Worm (Caenorhabditis elegans): ENCODE measurements around the gene T02G5.7.

The T02G5.7 gene

DNA sequence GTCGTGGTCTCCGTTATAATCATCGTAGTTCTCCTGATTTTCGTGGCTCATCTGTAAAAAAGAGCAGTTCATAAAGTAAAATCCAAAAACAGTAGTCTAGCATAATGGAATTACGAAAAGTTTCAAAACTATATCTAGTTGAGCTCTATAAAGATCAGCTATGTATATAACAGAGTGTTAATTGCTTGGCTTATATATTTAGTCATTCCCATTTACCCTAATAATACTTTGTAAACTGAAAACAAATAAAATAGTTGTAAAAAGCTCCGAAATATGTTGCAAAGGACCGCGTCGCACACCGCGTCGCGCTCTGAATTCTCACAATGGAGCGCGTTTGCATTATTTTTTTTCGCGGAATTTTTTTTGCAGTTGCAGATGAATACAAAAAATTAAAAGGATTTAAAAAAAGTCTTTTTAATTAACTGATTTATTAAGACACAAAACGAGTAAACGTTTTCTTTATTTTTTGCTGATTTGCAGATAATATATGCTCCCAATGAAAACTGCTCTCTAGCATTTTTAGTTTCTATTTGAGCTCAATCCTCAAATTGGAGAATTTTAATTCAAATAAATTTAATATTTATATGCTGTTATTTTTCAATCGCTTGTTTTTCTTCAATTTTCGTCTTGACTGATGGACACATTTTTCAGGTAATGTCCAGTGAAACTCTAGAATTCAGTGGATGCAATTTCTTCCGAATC lies 25.2 kb upstream of the T02G5.7 start, which contains the start of the genes tcer-1 and ZK1127.5 (continued):
- no peak for TF ChIP-seq pqm-1 (tag; optimal IDR thresholded peaks at IDR 0.05)
- no peak for TF ChIP-seq aly-2 (tag; optimal IDR thresholded peaks at IDR 0.05)
- no peak for TF ChIP-seq sox-4 (tag; optimal IDR thresholded peaks at IDR 0.05)
- peak; percentile 44 for TF ChIP-seq rnt-1 (tag; optimal IDR thresholded peaks at IDR 0.05)
- no peak for TF ChIP-seq lin-39 (tag; optimal IDR thresholded peaks at IDR 0.05)
- TF ChIP-seq lir-3 (tag; optimal IDR thresholded peaks at IDR 0.05; ENCODE audit: poor library complexity): no peak
- TF ChIP-seq mdl-1 (tag; optimal IDR thresholded peaks at IDR 0.05): no peak
- no peak for TF ChIP-seq hpl-2 (GFP tag; optimal IDR thresholded peaks at IDR 0.05)
- TF ChIP-seq hlh-4 (tag; optimal IDR thresholded peaks at IDR 0.05): no peak
- no peak for TF ChIP-seq ceh-90 (tag; optimal IDR thresholded peaks at IDR 0.05)
- no peak for TF ChIP-seq unc-62 (GFP tag; optimal IDR thresholded peaks at IDR 0.05)
- TF ChIP-seq ztf-11 (tag; optimal IDR thresholded peaks at IDR 0.05): no peak
- TF ChIP-seq nhr-85 (tag): peak; percentile 31
- TF ChIP-seq nhr-237 (tag; optimal IDR thresholded peaks at IDR 0.05): peak; percentile 1
- TF ChIP-seq Y116A8C.19 (tag; optimal IDR thresholded peaks at IDR 0.05; ENCODE audit: borderline replicate concordance): no peak
- no peak for TF ChIP-seq mab-9 (GFP tag; IDR thresholded peaks at IDR 0.05)
- TF ChIP-seq elt-3 (tag; optimal IDR thresholded peaks at IDR 0.05): peak in 1 of 6 experiments; percentile 38
- TF ChIP-seq nhr-20 (tag; optimal IDR thresholded peaks at IDR 0.05): peak; percentile 58
- TF ChIP-seq nhr-11 (tag; optimal IDR thresholded peaks at IDR 0.05): no peak
- peak; percentile 44 for TF ChIP-seq dsc-1 (tag; optimal IDR thresholded peaks at IDR 0.05)
- TF ChIP-seq nhr-28 (tag; optimal IDR thresholded peaks at IDR 0.05): no peak
- no peak for TF ChIP-seq unc-98 (GFP tag; IDR thresholded peaks at IDR 0.05)
- TF ChIP-seq grh-1 (GFP tag; IDR thresholded peaks at IDR 0.05): no peak
- no peak for TF ChIP-seq ceh-88 (GFP tag; IDR thresholded peaks at IDR 0.05)
- TF ChIP-seq efl-3 (GFP tag; optimal IDR thresholded peaks at IDR 0.05): no peak
- TF ChIP-seq ceh-8 (GFP tag; optimal IDR thresholded peaks at IDR 0.05): no peak
- TF ChIP-seq blmp-1 (tag; optimal IDR thresholded peaks at IDR 0.05): peak; percentile 57
- TF ChIP-seq ets-5 (GFP tag; IDR thresholded peaks at IDR 0.05): no peak
- peak; percentile 56 for TF ChIP-seq nhr-47 (tag; optimal IDR thresholded peaks at IDR 0.05)
- TF ChIP-seq egl-27 (tag; optimal IDR thresholded peaks at IDR 0.05): no peak
- TF ChIP-seq mef-2 (tag; optimal IDR thresholded peaks at IDR 0.05): no peak
- no peak for TF ChIP-seq isw-1 (GFP tag; IDR thresholded peaks at IDR 0.05)
- no peak for TF ChIP-seq nhr-77 (tag; optimal IDR thresholded peaks at IDR 0.05)
- TF ChIP-seq egl-13 (tag; optimal IDR thresholded peaks at IDR 0.05): no peak
- TF ChIP-seq zip-4 (GFP tag; optimal IDR thresholded peaks at IDR 0.05): no peak

DNA sequence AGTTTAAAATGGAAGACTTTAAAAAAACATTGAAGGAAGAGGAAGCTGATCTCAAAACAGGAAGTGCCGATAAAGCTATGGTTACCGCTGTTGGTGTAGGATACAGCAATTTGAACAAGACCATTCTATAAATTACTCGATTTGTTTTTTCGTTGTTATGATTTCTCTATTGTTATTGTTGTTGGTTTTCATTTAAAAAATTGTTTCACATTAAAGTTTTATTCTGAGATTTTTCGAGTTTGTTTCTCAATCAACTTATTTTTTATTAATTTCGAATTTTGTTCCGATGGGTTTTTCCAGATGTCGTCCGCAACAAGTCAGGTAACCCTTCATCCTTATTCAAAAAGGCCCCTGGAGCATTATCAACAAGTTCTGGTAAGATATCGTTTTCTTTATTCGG lies 23.6 kb upstream of the T02G5.7 start, which contains the start of gene ZK1127.12:
Gene ZK1127.12 (plus strand): TSS at position 301 of the 400 bp plus-strand sequence.
- no peak for TF ChIP-seq nhr-20 (tag; optimal IDR thresholded peaks at IDR 0.05)
- TF ChIP-seq C34B4.2 (tag; optimal IDR thresholded peaks at IDR 0.05): no peak
- no peak for TF ChIP-seq nhr-85 (tag)
- no peak for TF ChIP-seq sox-4 (tag; optimal IDR thresholded peaks at IDR 0.05)
- no peak for TF ChIP-seq ets-5 (GFP tag; IDR thresholded peaks at IDR 0.05)
- no peak for TF ChIP-seq nhr-19 (GFP tag; conservative IDR thresholded peaks at IDR 0.05)
- no peak for TF ChIP-seq dsc-1 (tag; optimal IDR thresholded peaks at IDR 0.05)
- TF ChIP-seq nhr-84 (tag; optimal IDR thresholded peaks at IDR 0.05): no peak
- TF ChIP-seq grh-1 (GFP tag; IDR thresholded peaks at IDR 0.05): no peak
- no peak for TF ChIP-seq elt-3 (tag; optimal IDR thresholded peaks at IDR 0.05)
- TF ChIP-seq fkh-8 (tag; optimal IDR thresholded peaks at IDR 0.05): no peak

DNA sequence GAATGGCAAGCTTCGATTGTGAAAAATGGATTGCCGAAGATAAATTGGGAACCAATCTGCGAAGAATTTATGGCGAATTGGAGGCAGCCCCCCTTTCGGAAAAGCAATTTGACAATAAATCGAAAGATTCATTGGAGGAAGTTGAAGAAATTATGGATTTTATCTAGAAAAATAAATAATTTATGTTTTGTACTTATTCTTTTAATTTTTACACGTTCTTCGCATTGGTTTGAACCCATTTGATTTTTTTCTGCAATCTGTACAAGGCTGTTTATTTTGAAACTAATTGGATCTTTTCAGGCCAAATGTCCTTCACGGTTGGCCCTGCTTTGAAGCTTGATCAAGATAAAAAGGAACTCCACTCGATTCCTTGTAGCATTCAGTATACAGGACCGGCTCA lies 22.4 kb upstream of the T02G5.7 start, which contains the start of gene ZK1127.13:
Gene ZK1127.13 (plus strand): TSS at position 301 of the 400 bp plus-strand sequence.
- TF ChIP-seq snpc-4 (tag; optimal IDR thresholded peaks at IDR 0.05) (no peak), efl-1 (optimal IDR thresholded peaks at IDR 0.05) (no peak), efl-1 (GFP tag; optimal IDR thresholded peaks at IDR 0.05 in 1 of 2) (peak in 1 of 2 experiments; percentile 67)

Measured in whole organism, L1 larva.